Fruit fly (Drosophila melanogaster) whole organism, wandering third instar larva: ENCODE measurements around the gene CG10747.

Source experiments
- CrebA ChIP-seq: fragments of 200-800 bp; sonication (Bioruptor generic); optimal IDR thresholded peaks from 2 replicates; lab custom pipeline; 2016; ENCODE audit warnings: missing biosample characterization, mild to moderate bottlenecking, missing genetic modification characterization, borderline replicate concordance
- Myc ChIP-seq: fragments of >200 bp; optimal IDR thresholded peaks from 2 replicates; lab custom pipeline; 2017
- foxo ChIP-seq, 2 experiments: fragments of 200-800 bp; sonication (Bioruptor generic); optimal IDR thresholded peaks; 2 replicates in 1 of 2; 3 replicates in 1 of 2; lab custom pipeline; 2016 to 2017; ENCODE audit warnings: missing biosample characterization in 2 of 2, missing genetic modification characterization in 2 of 2
- usp ChIP-seq: fragments of >200 bp; optimal IDR thresholded peaks from 2 replicates; lab custom pipeline; 2017; ENCODE audit warnings: missing biosample characterization, missing genetic modification characterization

dm6 chr2L:20104050-20104449 lies 12.9 kb upstream of the CG10747 start, which contains the start of gene CG13970:
- TF ChIP-seq CrebA (GFP tag; lab: Kevin White, UChicago) (no peak), usp (GFP tag; lab: Kevin White, UChicago) (no peak), foxo (GFP tag; optimal IDR thresholded peaks at IDR 0.05; lab: Kevin White, UChicago) (no peak), Myc (no peak)
